Worm (Caenorhabditis elegans): ENCODE results near the gene stdh-3.

stdh-3 gene

ce11 chrV:13936052-13936451 is 31.6 kb downstream of the stdh-3 start:
- TF ChIP-seq lsy-27 (tag; optimal IDR thresholded peaks at IDR 0.05; ENCODE audit: borderline replicate concordance, insufficient read depth) (no peak), bed-2 (GFP tag; IDR thresholded peaks at IDR 0.05) (no peak), cebp-2 (GFP tag; IDR thresholded peaks at IDR 0.05) (no peak), nhr-27 (tag; optimal IDR thresholded peaks at IDR 0.05) (no peak), F23B12.7 (tag; optimal IDR thresholded peaks at IDR 0.05; ENCODE audit: insufficient read depth) (no peak), pbrm-1 (GFP tag; IDR thresholded peaks at IDR 0.05) (no peak), ztf-28 (GFP tag; IDR thresholded peaks at IDR 0.05) (no peak), F37B4.10 (GFP tag; IDR thresholded peaks at IDR 0.05) (no peak), hmg-20 (GFP tag; IDR thresholded peaks at IDR 0.05) (no peak), snpc-1.3 (tag; optimal IDR thresholded peaks at IDR 0.05; ENCODE audit: insufficient read depth) (no peak), T07F8.4 (tag; optimal IDR thresholded peaks at IDR 0.05) (no peak), Y53F4B.3 (GFP tag; IDR thresholded peaks at IDR 0.05) (no peak), pha-4 (tag; optimal IDR thresholded peaks at IDR 0.05) (no peak)

- TF ChIP-seq gei-17 (GFP tag; optimal IDR thresholded peaks at IDR 0.05), result no peak
- no peak for TF ChIP-seq Y56A3A.18 (GFP tag; IDR thresholded peaks at IDR 0.05)
- no peak for TF ChIP-seq pbrm-1 (GFP tag; IDR thresholded peaks at IDR 0.05)
- TF ChIP-seq pha-4 (tag; optimal IDR thresholded peaks at IDR 0.05), result no peak
- TF ChIP-seq fkh-3 (tag; optimal IDR thresholded peaks at IDR 0.05), result no peak
- no peak for TF ChIP-seq ztf-25 (GFP tag; IDR thresholded peaks at IDR 0.05)
- TF ChIP-seq Y79H2A.3 (GFP tag; conservative IDR thresholded peaks at IDR 0.05), result no peak
- TF ChIP-seq die-1 (tag; optimal IDR thresholded peaks at IDR 0.05), result no peak
- TF ChIP-seq cebp-1 (GFP tag; IDR thresholded peaks at IDR 0.05), result no peak
- no peak for TF ChIP-seq cebp-1 (tag; optimal IDR thresholded peaks at IDR 0.05)
- no peak for TF ChIP-seq madf-6 (GFP tag; IDR thresholded peaks at IDR 0.05)
- TF ChIP-seq ceh-79 (tag; optimal IDR thresholded peaks at IDR 0.05), result no peak
- TF ChIP-seq egrh-3 (GFP tag; IDR thresholded peaks at IDR 0.05), result no peak
- no peak for TF ChIP-seq attf-5 (GFP tag; optimal IDR thresholded peaks at IDR 0.05)
- TF ChIP-seq nfya-2 (GFP tag; IDR thresholded peaks at IDR 0.05), result no peak
- no peak for TF ChIP-seq nhr-179 (tag; optimal IDR thresholded peaks at IDR 0.05)
- TF ChIP-seq lag-1 (GFP tag; IDR thresholded peaks at IDR 0.05), result no peak
- TF ChIP-seq nfyb-1 (GFP tag; IDR thresholded peaks at IDR 0.05), result no peak
- no peak for TF ChIP-seq hlh-12 (tag; optimal IDR thresholded peaks at IDR 0.05)
These were observed 32.4 kb downstream of the stdh-3 start, which contains the start of gene srw-145 for ce11 chrV:13936850-13937249. Gene srw-145, plus strand, starts transcription at chrV:13937150.

ce11 chrV:13942082-13942481 is 37.7 kb downstream of the stdh-3 start, which contains the start of gene dpr-1:
Gene dpr-1, minus strand, starts transcription at chrV:13942182.
- TF ChIP-seq ccch-3 (GFP tag; optimal IDR thresholded peaks at IDR 0.05), result no peak
- TF ChIP-seq ztf-28 (GFP tag; IDR thresholded peaks at IDR 0.05), result no peak
- TF ChIP-seq Y53F4B.3 (GFP tag; IDR thresholded peaks at IDR 0.05), result no peak
- no peak for TF ChIP-seq T07F8.4 (tag; optimal IDR thresholded peaks at IDR 0.05)
- TF ChIP-seq unc-130 (GFP tag; optimal IDR thresholded peaks at IDR 0.05), result no peak
- no peak for TF ChIP-seq madf-6 (GFP tag; IDR thresholded peaks at IDR 0.05)
- TF ChIP-seq ZK185.1 (tag; optimal IDR thresholded peaks at IDR 0.05; ENCODE audit: poor library complexity, severe bottlenecking), result no peak
- no peak for TF ChIP-seq tbp1 (GFP tag; optimal IDR thresholded peaks at IDR 0.05)
- no peak for TF ChIP-seq F39B2.1 (GFP tag; IDR thresholded peaks at IDR 0.05)
- TF ChIP-seq nfya-2 (GFP tag; IDR thresholded peaks at IDR 0.05), result no peak
- TF ChIP-seq die-1 (tag; optimal IDR thresholded peaks at IDR 0.05), result no peak
- no peak for TF ChIP-seq ztf-25 (GFP tag; IDR thresholded peaks at IDR 0.05)
- no peak for TF ChIP-seq K11D2.4 (GFP tag; IDR thresholded peaks at IDR 0.05)
